Worm (Caenorhabditis elegans): ENCODE measurements around the gene mrpl-55.

- TF ChIP-seq nhr-76 (tag; optimal IDR thresholded peaks at IDR 0.05) (no peak), unc-62 (GFP tag; optimal IDR thresholded peaks at IDR 0.05) (no peak), nhr-28 (tag; optimal IDR thresholded peaks at IDR 0.05) (no peak), mep-1 (tag; optimal IDR thresholded peaks at IDR 0.05) (no peak)
Measured at ce11 chrIV:484768-485167, 41.0 kb downstream of the mrpl-55 start.

All from whole organism, mixed stage, embryonic.